Fruit fly (Drosophila melanogaster) whole organism, pupa: Measurements from ENCODE around the gene Obp99d.

ENCODE experiments used
- CG15710 ChIP-seq: fragments of 200-800 bp; sonication (Bioruptor generic); optimal IDR thresholded peaks from 2 replicates; lab custom pipeline; 2018; ENCODE audit warnings: missing biosample characterization, mild to moderate bottlenecking, missing genetic modification characterization, moderate library complexity
- CG4496 ChIP-seq: fragments of 200-800 bp; sonication (Bioruptor generic); IDR thresholded peaks from 3 replicates; pipeline ENCODE4 v1.3.6; 2022; ENCODE audit warnings: missing biosample characterization, missing genetic modification characterization
- gl ChIP-seq: fragments of 200-800 bp; sonication (Bioruptor generic); optimal IDR thresholded peaks from 2 replicates; lab custom pipeline; 2018; ENCODE audit warnings: missing biosample characterization, mild to moderate bottlenecking, missing genetic modification characterization

DNA sequence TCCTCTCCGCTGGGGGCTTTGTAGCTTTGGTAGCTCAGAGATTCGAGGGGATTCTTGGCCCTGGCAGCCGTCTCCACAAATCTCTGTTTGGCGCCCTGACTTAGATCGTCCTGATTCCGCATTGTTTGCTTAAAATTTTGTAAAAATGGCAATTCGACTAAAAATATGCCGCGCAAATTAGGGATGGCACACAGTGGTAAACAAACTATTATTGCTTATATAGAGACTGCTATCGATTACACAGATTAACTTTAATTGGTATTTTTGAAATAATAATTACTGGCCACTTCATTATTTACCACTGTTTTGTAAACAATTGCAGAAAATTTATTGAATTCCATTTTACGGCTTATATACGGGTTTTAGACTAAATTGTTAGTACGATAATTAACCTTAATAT is 10.4 kb downstream of the Obp99d start, which contains the start of the genes Naa40 and CG18731:
- no peak for TF ChIP-seq CG15710 (tag; lab: Kevin White, UChicago)
- TF ChIP-seq gl (tag; lab: Kevin White, UChicago), result no peak
- TF ChIP-seq CG4496 (GFP tag; lab: Robert Waterston, UW), result no peak
